Fruit fly (Drosophila melanogaster) whole organism, pupa: ENCODE measurements around the gene Gk2.
A peak's percentile ranks its signal among the peaks of the same experiment; 100 is the strongest.

Experiments
- CG12605 ChIP-seq: fragments of 200-800 bp; sonication (Bioruptor generic); IDR thresholded peaks from 2 replicates; pipeline ENCODE4 v1.3.6; 2022; ENCODE audit warnings: missing biosample characterization, missing genetic modification characterization
- CG17806 ChIP-seq: fragments of 200-800 bp; sonication (Bioruptor generic); optimal IDR thresholded peaks from 2 replicates; lab custom pipeline; 2018; ENCODE audit warnings: missing biosample characterization, mild to moderate bottlenecking, missing genetic modification characterization, moderate library complexity
- CG32121 ChIP-seq: fragments of 200-800 bp; sonication (Bioruptor generic); IDR thresholded peaks from 2 replicates; pipeline ENCODE4 v1.3.6; 2022; ENCODE audit warnings: missing biosample characterization, missing genetic modification characterization
- CG8301 ChIP-seq: fragments of 200-800 bp; sonication (Bioruptor generic); optimal IDR thresholded peaks from 2 replicates; lab custom pipeline; 2018; ENCODE audit warnings: missing biosample characterization, mild to moderate bottlenecking, missing genetic modification characterization
- CG9948 ChIP-seq: fragments of 200-800 bp; sonication (Bioruptor generic); optimal IDR thresholded peaks from 2 replicates; lab custom pipeline; 2018; ENCODE audit warnings: missing biosample characterization, mild to moderate bottlenecking, missing genetic modification characterization, moderate library complexity
- D1 ChIP-seq: fragments of 200-800 bp; sonication (Bioruptor generic); optimal IDR thresholded peaks from 2 replicates; lab custom pipeline; 2018; ENCODE audit warnings: missing biosample characterization, mild to moderate bottlenecking, missing genetic modification characterization, moderate library complexity
- EcR ChIP-seq: fragments of 200-800 bp; sonication (Bioruptor generic); optimal IDR thresholded peaks from 3 replicates; lab custom pipeline; 2019; ENCODE audit warnings: missing biosample characterization, missing genetic modification characterization, mild to moderate bottlenecking, moderate library complexity, missing genetic modification reagents
- Ets98B ChIP-seq: fragments of 200-800 bp; sonication (Bioruptor generic); IDR thresholded peaks from 2 replicates; pipeline ENCODE4 v1.3.6; 2022; ENCODE audit warnings: missing biosample characterization, missing genetic modification characterization
- Pif1B ChIP-seq: fragments of 200-800 bp; sonication (Bioruptor generic); optimal IDR thresholded peaks from 3 replicates; lab custom pipeline; 2016; ENCODE audit warnings: missing biosample characterization, missing genetic modification characterization
- Snoo ChIP-seq: fragments of 200-800 bp; sonication (Bioruptor generic); optimal IDR thresholded peaks from 3 replicates; lab custom pipeline; 2017; ENCODE audit warnings: missing biosample characterization, mild to moderate bottlenecking, missing genetic modification characterization, inconsistent platforms
- fd96Ca ChIP-seq: fragments of 200-800 bp; sonication (Bioruptor generic); IDR thresholded peaks from 3 replicates; pipeline ENCODE4 v1.3.6; 2022; ENCODE audit warnings: missing biosample characterization, missing genetic modification characterization
- rn ChIP-seq: fragments of 200-800 bp; sonication (Bioruptor generic); IDR thresholded peaks from 2 replicates; pipeline ENCODE4 v1.3.6; 2022; ENCODE audit warnings: missing biosample characterization, missing genetic modification characterization

DNA sequence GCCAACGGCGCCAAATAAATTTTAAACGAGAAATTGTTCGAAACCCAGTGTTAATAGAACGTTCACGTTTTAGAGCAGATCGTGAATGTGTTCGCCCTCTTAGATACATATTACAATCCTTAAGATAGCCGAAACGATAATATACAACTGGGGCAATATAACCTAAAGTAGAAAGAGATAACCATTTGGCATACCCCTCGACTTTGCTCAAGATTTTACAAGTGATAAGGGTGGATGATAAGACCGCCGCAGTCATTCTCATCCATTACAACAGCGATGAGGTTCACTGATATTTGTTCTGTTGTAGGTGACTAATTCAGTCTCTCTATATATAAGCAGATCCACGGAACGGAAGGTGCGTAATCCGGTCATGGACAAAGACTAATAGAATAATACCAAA is 11.5 kb upstream of the Gk2 start:
- TF ChIP-seq CG8301 (tag; lab: Kevin White, UChicago), result no peak
- no peak for TF ChIP-seq CG9948
- no peak for TF ChIP-seq Pif1B (GFP tag; lab: Kevin White, UChicago)
- TF ChIP-seq Snoo (tag; lab: Kevin White, UChicago), result no peak
- TF ChIP-seq CG17806, result no peak
- TF ChIP-seq Ets98B (GFP tag; lab: Robert Waterston, UW), result no peak
- no peak for TF ChIP-seq fd96Ca (GFP tag; lab: Robert Waterston, UW)
- TF ChIP-seq CG12605 (GFP tag; lab: Robert Waterston, UW), result no peak
- peak; percentile 9 for TF ChIP-seq EcR
- no peak for TF ChIP-seq D1
- TF ChIP-seq CG32121 (GFP tag; lab: Robert Waterston, UW), result no peak
- no peak for TF ChIP-seq rn (GFP tag; lab: Robert Waterston, UW)
